Fruit fly (Drosophila melanogaster): ENCODE results near the gene CG34174.

The CG34174 gene

dm6 chr2L:2192123-2192601 is 21.9 kb upstream of the CG34174 start, which contains the start of gene CG10874 (continued):
- TF ChIP-seq BtbVII (GFP tag; optimal IDR thresholded peaks at IDR 0.05) (no peak), Nf-YC (tag; optimal IDR thresholded peaks at IDR 0.05) (peak; percentile 40), D19B (GFP tag; optimal IDR thresholded peaks at IDR 0.05) (peak; percentile 95), mam (GFP tag; optimal IDR thresholded peaks at IDR 0.05) (no peak), Stat92E (GFP tag; optimal IDR thresholded peaks at IDR 0.05) (no peak), run (tag; optimal IDR thresholded peaks at IDR 0.05) (no peak), CG4707 (GFP tag; optimal IDR thresholded peaks at IDR 0.05) (no peak), CkIIα-i1 (GFP tag; IDR thresholded peaks at IDR 0.05) (no peak), CG8924 (tag; optimal IDR thresholded peaks at IDR 0.05) (no peak), tna (GFP tag; IDR thresholded peaks at IDR 0.05; ENCODE audit: partially characterized antibody) (no peak), CG3407 (GFP tag; optimal IDR thresholded peaks at IDR 0.05) (no peak), Fer3 (tag; optimal IDR thresholded peaks at IDR 0.05) (no peak), abd-A (tag; optimal IDR thresholded peaks at IDR 0.05) (peak; percentile 57), crol (GFP tag; IDR thresholded peaks at IDR 0.05) (no peak), psq (GFP tag; optimal IDR thresholded peaks at IDR 0.05) (no peak), Ets65A (GFP tag) (peak; percentile 90), Jarid2 (GFP tag; optimal IDR thresholded peaks at IDR 0.05) (no peak), CG9727 (GFP tag; optimal IDR thresholded peaks at IDR 0.05) (peak; percentile 1), HHEX (GFP tag; optimal IDR thresholded peaks at IDR 0.05) (no peak), aop (GFP tag; IDR thresholded peaks at IDR 0.05) (no peak), Rx (GFP tag; IDR thresholded peaks at IDR 0.05) (no peak), scrt (GFP tag; optimal IDR thresholded peaks at IDR 0.05) (no peak), Oli (tag; optimal IDR thresholded peaks at IDR 0.05) (no peak), lov (optimal IDR thresholded peaks at IDR 0.05) (no peak), lov (GFP tag; IDR thresholded peaks at IDR 0.05) (no peak), CG8765 (GFP tag; IDR thresholded peaks at IDR 0.05) (no peak), dati (GFP tag; IDR thresholded peaks at IDR 0.05) (no peak), jing (GFP tag; optimal IDR thresholded peaks at IDR 0.05) (no peak), CG6175 (GFP tag; IDR thresholded peaks at IDR 0.05) (no peak), CG12155 (GFP tag; optimal IDR thresholded peaks at IDR 0.05) (peak; percentile 20), kay (GFP tag; optimal IDR thresholded peaks at IDR 0.05) (no peak), maf-S (GFP tag; optimal IDR thresholded peaks at IDR 0.05) (no peak), pzg (GFP tag; optimal IDR thresholded peaks at IDR 0.05) (peak; percentile 98), nerfin-1 (tag; optimal IDR thresholded peaks at IDR 0.05) (no peak), usp (GFP tag; optimal IDR thresholded peaks at IDR 0.05) (no peak), Med (GFP tag) (peak; percentile 74), CG31441 (GFP tag; IDR thresholded peaks at IDR 0.05) (no peak), CG2712 (tag; optimal IDR thresholded peaks at IDR 0.05) (peak; percentile 52), slou (GFP tag; optimal IDR thresholded peaks at IDR 0.05) (peak; percentile 34), NFAT (GFP tag; IDR thresholded peaks at IDR 0.05) (no peak), CG16863 (GFP tag; optimal IDR thresholded peaks at IDR 0.05) (no peak), fru (optimal IDR thresholded peaks at IDR 0.05) (no peak), CG10321 (GFP tag; IDR thresholded peaks at IDR 0.05) (no peak), CG7839 (tag; optimal IDR thresholded peaks at IDR 0.05) (no peak), D (optimal IDR thresholded peaks at IDR 0.05) (no peak), D (GFP tag; optimal IDR thresholded peaks at IDR 0.05) (no peak), CG32767 (GFP tag; IDR thresholded peaks at IDR 0.05) (no peak), Dp (GFP tag; optimal IDR thresholded peaks at IDR 0.05) (peak; percentile 99), CG8281 (tag; optimal IDR thresholded peaks at IDR 0.05) (no peak), CG2116 (GFP tag; optimal IDR thresholded peaks at IDR 0.05) (peak; percentile 70), shn (GFP tag; optimal IDR thresholded peaks at IDR 0.05) (no peak), Ets97D (GFP tag; optimal IDR thresholded peaks at IDR 0.05) (peak; percentile 78), CG13296 (GFP tag; optimal IDR thresholded peaks at IDR 0.05) (no peak)

All from whole organism, embryonic.